Fruit fly (Drosophila melanogaster) whole organism, pupa: ENCODE measurements around the gene CAH9.

Experiments
- CG10348 ChIP-seq: fragments of 200-800 bp; sonication (Bioruptor generic); IDR thresholded peaks from 2 replicates; pipeline ENCODE4 v1.3.6; 2022; ENCODE audit warnings: missing biosample characterization, missing genetic modification characterization
- CG32121 ChIP-seq: fragments of 200-800 bp; sonication (Bioruptor generic); IDR thresholded peaks from 2 replicates; pipeline ENCODE4 v1.3.6; 2022; ENCODE audit warnings: missing biosample characterization, missing genetic modification characterization
- D1 ChIP-seq: fragments of 200-800 bp; sonication (Bioruptor generic); optimal IDR thresholded peaks from 2 replicates; lab custom pipeline; 2018; ENCODE audit warnings: missing biosample characterization, mild to moderate bottlenecking, missing genetic modification characterization, moderate library complexity
- Pif1B ChIP-seq: fragments of 200-800 bp; sonication (Bioruptor generic); optimal IDR thresholded peaks from 3 replicates; lab custom pipeline; 2016; ENCODE audit warnings: missing biosample characterization, missing genetic modification characterization

DNA sequence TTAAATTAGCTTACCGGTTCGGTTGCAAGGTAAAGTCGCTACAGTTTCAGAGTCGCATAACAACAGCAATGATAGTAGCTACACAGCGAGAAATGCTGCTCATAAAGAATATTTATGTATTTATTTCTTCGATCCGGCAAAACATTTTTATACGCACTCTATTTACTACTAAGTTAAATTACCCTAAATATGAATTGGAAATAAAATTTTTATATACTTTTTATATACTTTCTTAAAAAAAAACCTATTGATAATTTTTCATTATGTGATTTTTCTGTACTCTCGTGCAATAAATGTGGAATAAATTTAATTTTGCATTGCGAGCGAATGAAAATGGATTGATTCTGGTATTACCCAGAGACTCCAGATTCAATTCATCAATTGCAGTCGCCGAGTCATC, 5.1 kb downstream of the CAH9 start, which contains the start of gene Jhbp11:
- TF ChIP-seq D1 (tag; lab: Kevin White, UChicago) = no peak
- TF ChIP-seq CG10348 = no peak
- TF ChIP-seq CG32121 (GFP tag; lab: Robert Waterston, UW) = no peak
- TF ChIP-seq Pif1B (GFP tag; lab: Kevin White, UChicago) = no peak
